Worm (Caenorhabditis elegans) whole organism, L3 larva: ENCODE measurements around the gene inx-3.

Experiments used
- elt-3 ChIP-seq, 3 experiments: fragments of 150-350 bp in 1 of 3; sonication (generic microtip) in 2 of 3; optimal IDR thresholded peaks; 2 replicates in 2 of 3; 4 replicates in 1 of 3; lab custom pipeline; 2014 to 2017; ENCODE audit warnings: missing biosample characterization in 3 of 3, missing genetic modification characterization in 3 of 3
- fkh-10 ChIP-seq: sonication (generic microtip); optimal IDR thresholded peaks from 2 replicates; lab custom pipeline; 2017; ENCODE audit warnings: missing biosample characterization, missing genetic modification reagents, missing genetic modification characterization
- jun-1 ChIP-seq: fragments of 150-350 bp; optimal IDR thresholded peaks from 2 replicates; lab custom pipeline; 2014; ENCODE audit warnings: missing biosample characterization, missing genetic modification reagents, missing genetic modification characterization
- lsy-12 ChIP-seq: sonication (generic microtip); optimal IDR thresholded peaks from 2 replicates; lab custom pipeline; 2016; ENCODE audit warnings: mild to moderate bottlenecking, missing genetic modification characterization, missing compliant biosample characterization
- snpc-4 ChIP-seq: fragments of 150-350 bp; optimal IDR thresholded peaks from 2 replicates; lab custom pipeline; 2014; ENCODE audit warnings: missing biosample characterization, missing genetic modification characterization
- unc-62 ChIP-seq: fragments of 150-350 bp; sonication (generic microtip); optimal IDR thresholded peaks from 4 replicates; lab custom pipeline; 2014; ENCODE audit warnings: missing biosample characterization, missing genetic modification reagents, missing genetic modification characterization

DNA sequence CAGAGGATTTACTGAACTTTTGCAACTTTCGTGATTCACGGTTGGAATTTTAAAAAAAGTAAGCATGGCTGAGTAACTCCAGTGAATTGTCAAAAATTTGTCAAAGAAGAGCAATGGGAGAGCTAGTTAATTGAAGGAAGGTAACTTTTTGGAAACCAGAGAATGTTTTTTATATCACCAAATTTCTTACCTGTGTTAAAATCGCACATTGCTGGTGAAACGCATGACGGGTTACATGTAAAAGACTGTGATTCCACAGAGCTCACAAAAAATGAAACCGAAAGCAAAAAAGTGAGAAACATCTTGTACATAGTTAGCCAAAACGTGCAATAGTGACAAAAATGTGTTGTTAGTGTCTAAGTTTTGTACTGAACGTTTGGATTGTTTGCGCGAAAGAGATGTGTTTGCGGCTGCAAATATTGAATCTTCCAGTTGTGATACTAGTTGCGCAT lies 3.2 kb downstream of the inx-3 start, which contains the start of gene F22F4.9:
- TF ChIP-seq jun-1, result no peak
- no peak for TF ChIP-seq fkh-10 (GFP tag; lab: Kevin White, UChicago)
- no peak for TF ChIP-seq elt-3 (tag; optimal IDR thresholded peaks at IDR 0.05; lab: Kevin White, UChicago)
- TF ChIP-seq snpc-4 (tag; lab: Kevin White, UChicago), result no peak
- TF ChIP-seq lsy-12 (tag; lab: Kevin White, UChicago), result no peak
- TF ChIP-seq unc-62 (GFP tag; lab: Kevin White, UChicago), result no peak
